Worm (Caenorhabditis elegans) whole organism, L4 larva: ENCODE data around the gene srt-17.

Experiments
- ama-1 ChIP-seq: fragments of 150-350 bp; optimal IDR thresholded peaks from 2 replicates; lab custom pipeline; 2014; ENCODE audit warnings: inconsistent platforms, mixed read lengths
- dmd-9 ChIP-seq: fragments of 200-800 bp; sonication (Bioruptor generic); IDR thresholded peaks from 2 replicates; pipeline ENCODE4 v1.3.6; 2022; ENCODE audit warnings: missing genetic modification reagents, missing genetic modification characterization, missing compliant biosample characterization
- dpl-1 ChIP-seq: fragments of 150-350 bp; optimal IDR thresholded peaks from 2 replicates; lab custom pipeline; 2014; ENCODE audit warnings: missing biosample characterization, missing genetic modification reagents, missing genetic modification characterization
- lim-7 ChIP-seq: fragments of 200-800 bp; sonication (Bioruptor generic); IDR thresholded peaks from 2 replicates; pipeline ENCODE4 v1.3.6; 2022; ENCODE audit warnings: missing genetic modification characterization, missing compliant biosample characterization
- mdt-29 ChIP-seq: fragments of 200-800 bp; sonication (Bioruptor generic); IDR thresholded peaks from 2 replicates; pipeline ENCODE4 v1.3.6; 2022; ENCODE audit warnings: missing genetic modification reagents, missing genetic modification characterization, missing compliant biosample characterization
- snpc-4 ChIP-seq: fragments of 150-350 bp; optimal IDR thresholded peaks from 2 replicates; lab custom pipeline; 2014; ENCODE audit warnings: missing biosample characterization, missing genetic modification characterization
- spr-1 ChIP-seq: sonication (generic microtip); optimal IDR thresholded peaks from 2 replicates; lab custom pipeline; 2016; ENCODE audit warnings: mild to moderate bottlenecking, missing genetic modification characterization, missing compliant biosample characterization
- unc-62 ChIP-seq, 3 experiments: fragments of 150-350 bp in 1 of 3; sonication (generic microtip); optimal IDR thresholded peaks in 2 of 3; peaks in 1 of 3; 1 replicate in 1 of 3; 2 replicates in 2 of 3; lab custom pipeline; 2014 to 2017; ENCODE audit warnings: missing biosample characterization in 3 of 3, missing genetic modification characterization in 3 of 3, missing genetic modification reagents in 3 of 3, missing genotype in 1 of 3

ce11 chrV:655823-656222, 31.0 kb upstream of the srt-17 start, which contains the start of gene srh-245:
- TF ChIP-seq snpc-4 (tag; lab: Kevin White, UChicago): no peak
- TF ChIP-seq unc-62 (GFP tag; optimal IDR thresholded peaks at IDR 0.05 in 1 of 2; lab: Kevin White, UChicago): no peak
- TF ChIP-seq unc-62 (tag; optimal IDR thresholded peaks at IDR 0.05; lab: Kevin White, UChicago): no peak
- TF ChIP-seq ama-1 (lab: Kevin White, UChicago): no peak
- no peak for TF ChIP-seq dmd-9 (GFP tag; lab: Robert Waterston, UW)
- no peak for TF ChIP-seq spr-1 (tag; lab: Kevin White, UChicago)
- TF ChIP-seq mdt-29 (GFP tag; lab: Robert Waterston, UW): no peak
- no peak for TF ChIP-seq lim-7
- TF ChIP-seq dpl-1 (GFP tag; lab: Kevin White, UChicago): no peak
